Worm (Caenorhabditis elegans) whole organism, late embryonic: ENCODE measurements around the gene lmp-2.

ENCODE experiments used
- C08G9.2 ChIP-seq: sonication (generic microtip); optimal IDR thresholded peaks from 2 replicates; lab custom pipeline; 2016; ENCODE audit warnings: mild to moderate bottlenecking, missing genetic modification characterization, moderate library complexity, missing compliant biosample characterization
- K02D7.2 ChIP-seq: sonication (generic microtip); optimal IDR thresholded peaks from 2 replicates; lab custom pipeline; 2017; ENCODE audit warnings: mild to moderate bottlenecking, missing genetic modification characterization, missing compliant biosample characterization
- K09A11.1 ChIP-seq: sonication (generic microtip); optimal IDR thresholded peaks from 2 replicates; lab custom pipeline; 2017; ENCODE audit warnings: antibody characterized with exemption, mild to moderate bottlenecking, missing genetic modification characterization, missing compliant biosample characterization; ENCODE audit not compliant: insufficient read depth
- T23F11.4 ChIP-seq: fragments of 200-800 bp; sonication (Bioruptor generic); optimal IDR thresholded peaks from 2 replicates; lab custom pipeline; 2018; ENCODE audit warnings: mild to moderate bottlenecking, missing genetic modification characterization, missing compliant biosample characterization
- ahr-1 ChIP-seq: sonication (generic microtip); optimal IDR thresholded peaks from 2 replicates; lab custom pipeline; 2016; ENCODE audit warnings: missing genetic modification characterization, missing compliant biosample characterization
- ceh-14 ChIP-seq: sonication (generic microtip); optimal IDR thresholded peaks from 2 replicates; lab custom pipeline; 2016; ENCODE audit warnings: missing genotype, missing genetic modification characterization, missing compliant biosample characterization
- ceh-18 ChIP-seq: sonication (generic microtip); optimal IDR thresholded peaks from 2 replicates; lab custom pipeline; 2016; ENCODE audit warnings: missing genetic modification characterization, missing compliant biosample characterization
- ceh-24 ChIP-seq: sonication (generic microtip); optimal IDR thresholded peaks from 2 replicates; lab custom pipeline; 2016; ENCODE audit warnings: mild to moderate bottlenecking, missing genetic modification characterization, missing compliant biosample characterization
- ceh-48 ChIP-seq: sonication (generic microtip); optimal IDR thresholded peaks from 2 replicates; lab custom pipeline; 2016; ENCODE audit warnings: missing genetic modification characterization, inconsistent platforms, missing compliant biosample characterization
- ceh-6 ChIP-seq: fragments of 200-800 bp; sonication (Bioruptor generic); optimal IDR thresholded peaks from 2 replicates; lab custom pipeline; 2018; ENCODE audit warnings: mild to moderate bottlenecking, missing genetic modification characterization, missing compliant biosample characterization
- dmd-4 ChIP-seq: sonication (generic microtip); optimal IDR thresholded peaks from 2 replicates; lab custom pipeline; 2016; ENCODE audit warnings: borderline replicate concordance, missing genetic modification characterization, missing compliant biosample characterization
- elt-2 ChIP-seq: sonication (generic microtip); optimal IDR thresholded peaks from 2 replicates; lab custom pipeline; 2016; ENCODE audit warnings: missing genetic modification reagents, missing genetic modification characterization, missing compliant biosample characterization
- elt-4 ChIP-seq: sonication (generic microtip); optimal IDR thresholded peaks from 2 replicates; lab custom pipeline; 2016; ENCODE audit warnings: missing genetic modification characterization, missing compliant biosample characterization
- fax-1 ChIP-seq: sonication (generic microtip); optimal IDR thresholded peaks from 2 replicates; lab custom pipeline; 2016; ENCODE audit warnings: missing genotype, missing genetic modification characterization, missing compliant biosample characterization
- hlh-13 ChIP-seq: fragments of 200-800 bp; sonication (Bioruptor generic); optimal IDR thresholded peaks from 2 replicates; lab custom pipeline; 2018; ENCODE audit warnings: mild to moderate bottlenecking, missing genetic modification characterization, missing compliant biosample characterization
- hlh-15 ChIP-seq: sonication (generic microtip); optimal IDR thresholded peaks from 2 replicates; lab custom pipeline; 2016; ENCODE audit warnings: missing genetic modification characterization, missing compliant biosample characterization
- hlh-30 ChIP-seq: sonication (generic microtip); optimal IDR thresholded peaks from 2 replicates; lab custom pipeline; 2017; ENCODE audit warnings: antibody characterized with exemption, missing genetic modification characterization, missing compliant biosample characterization; ENCODE audit not compliant: insufficient read depth
- hlh-8 ChIP-seq: sonication (generic microtip); optimal IDR thresholded peaks from 2 replicates; lab custom pipeline; 2016; ENCODE audit warnings: missing genotype, missing genetic modification characterization, missing compliant biosample characterization
- lim-6 ChIP-seq: sonication (generic microtip); optimal IDR thresholded peaks from 2 replicates; lab custom pipeline; 2016; ENCODE audit warnings: missing genetic modification characterization, missing compliant biosample characterization
- pag-3 ChIP-seq: sonication (generic microtip); optimal IDR thresholded peaks from 2 replicates; lab custom pipeline; 2016; ENCODE audit warnings: missing compliant biosample characterization, missing genetic modification characterization, borderline replicate concordance
- pha-2 ChIP-seq: sonication (generic microtip); optimal IDR thresholded peaks from 2 replicates; lab custom pipeline; 2017; ENCODE audit warnings: mild to moderate bottlenecking, missing genetic modification characterization, missing compliant biosample characterization
- sdc-2 ChIP-seq: sonication (generic microtip); optimal IDR thresholded peaks from 2 replicates; lab custom pipeline; 2016; ENCODE audit warnings: missing genotype, missing genetic modification characterization, missing compliant biosample characterization
- sox-2 ChIP-seq: fragments of 200-800 bp; sonication (Bioruptor generic); IDR thresholded peaks from 2 replicates; pipeline ENCODE4 v1.3.6; 2022; ENCODE audit warnings: missing genetic modification reagents, missing genetic modification characterization, missing compliant biosample characterization
- sox-4 ChIP-seq: sonication (generic microtip); optimal IDR thresholded peaks from 2 replicates; lab custom pipeline; 2017; ENCODE audit warnings: mild to moderate bottlenecking, missing genetic modification characterization, inconsistent platforms, missing compliant biosample characterization
- syd-9 ChIP-seq: sonication (generic microtip); optimal IDR thresholded peaks from 2 replicates; lab custom pipeline; 2016; ENCODE audit warnings: mild to moderate bottlenecking, missing genetic modification characterization, moderate library complexity, missing compliant biosample characterization
- tbx-7 ChIP-seq: sonication (generic microtip); optimal IDR thresholded peaks from 2 replicates; lab custom pipeline; 2016; ENCODE audit warnings: missing genotype, missing genetic modification characterization, missing compliant biosample characterization
- ttx-3 ChIP-seq: sonication (generic microtip); optimal IDR thresholded peaks from 2 replicates; lab custom pipeline; 2016; ENCODE audit warnings: missing genetic modification reagents, missing genetic modification characterization, missing compliant biosample characterization
- unc-42 ChIP-seq: sonication (generic microtip); optimal IDR thresholded peaks from 2 replicates; lab custom pipeline; 2016; ENCODE audit warnings: missing genotype, missing genetic modification characterization, missing compliant biosample characterization
- ztf-16 ChIP-seq: sonication (generic microtip); optimal IDR thresholded peaks from 2 replicates; lab custom pipeline; 2017; ENCODE audit warnings: missing genetic modification characterization, missing compliant biosample characterization

lmp-2 gene

DNA sequence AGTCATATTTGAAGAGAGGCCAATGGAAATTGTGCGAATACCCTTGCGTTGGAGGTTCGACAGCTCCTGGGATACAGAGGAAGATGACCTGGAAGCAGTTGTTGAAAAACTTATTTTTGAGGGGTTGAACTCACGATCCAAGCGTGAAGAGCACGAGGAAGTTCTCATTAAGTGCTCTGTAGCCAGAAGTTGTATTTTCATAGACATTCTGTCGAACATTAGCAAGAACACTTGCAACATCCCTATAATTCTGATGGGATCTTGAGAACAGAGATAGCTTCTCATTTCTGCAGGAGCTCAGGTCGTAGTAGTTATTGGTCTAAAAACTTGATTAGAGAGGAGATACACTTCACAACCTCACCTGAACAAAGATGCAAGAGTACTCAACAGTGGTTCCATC, 16.2 kb downstream of the lmp-2 start:
- TF ChIP-seq sox-4: no peak
- TF ChIP-seq tbx-7: no peak
- TF ChIP-seq ceh-24 (tag; lab: Kevin White, UChicago): no peak
- TF ChIP-seq hlh-8 (tag; lab: Kevin White, UChicago): no peak
- TF ChIP-seq pag-3 (tag; lab: Kevin White, UChicago): no peak
- TF ChIP-seq ceh-14 (tag; lab: Kevin White, UChicago): no peak
- TF ChIP-seq ttx-3 (tag; lab: Kevin White, UChicago): no peak

DNA sequence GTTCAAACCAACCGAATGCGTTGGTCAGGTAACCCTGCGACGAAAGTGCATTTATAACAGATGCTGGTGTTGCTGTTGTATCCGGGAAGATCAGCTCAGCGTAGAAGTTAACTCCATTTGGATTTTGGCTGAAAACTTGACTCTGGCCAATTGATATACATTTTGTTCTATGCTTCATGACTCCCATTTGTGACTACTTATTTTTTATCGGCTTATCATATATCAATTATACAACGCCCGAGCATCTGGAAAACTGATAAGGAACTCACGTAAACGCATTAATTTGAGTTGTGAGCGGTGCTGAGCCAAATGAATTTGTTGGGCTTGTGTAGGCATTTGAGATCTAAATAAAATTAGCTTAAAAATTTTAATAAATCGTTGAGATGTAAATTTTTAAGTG, 22.0 kb downstream of the lmp-2 start:
- TF ChIP-seq syd-9 (tag; lab: Kevin White, UChicago) (no peak), ahr-1 (no peak), hlh-8 (tag; lab: Kevin White, UChicago) (no peak), ztf-16 (tag; lab: Kevin White, UChicago) (no peak), dmd-4 (tag; lab: Kevin White, UChicago) (no peak), T23F11.4 (GFP tag; lab: Kevin White, UChicago) (no peak), sox-2 (GFP tag; lab: Robert Waterston, UW) (no peak), ceh-14 (tag; lab: Kevin White, UChicago) (no peak), pha-2 (tag; lab: Kevin White, UChicago) (no peak), tbx-7 (no peak), ceh-18 (tag; lab: Kevin White, UChicago) (no peak), ceh-48 (tag; lab: Kevin White, UChicago) (no peak), lim-6 (no peak), unc-42 (no peak)

DNA sequence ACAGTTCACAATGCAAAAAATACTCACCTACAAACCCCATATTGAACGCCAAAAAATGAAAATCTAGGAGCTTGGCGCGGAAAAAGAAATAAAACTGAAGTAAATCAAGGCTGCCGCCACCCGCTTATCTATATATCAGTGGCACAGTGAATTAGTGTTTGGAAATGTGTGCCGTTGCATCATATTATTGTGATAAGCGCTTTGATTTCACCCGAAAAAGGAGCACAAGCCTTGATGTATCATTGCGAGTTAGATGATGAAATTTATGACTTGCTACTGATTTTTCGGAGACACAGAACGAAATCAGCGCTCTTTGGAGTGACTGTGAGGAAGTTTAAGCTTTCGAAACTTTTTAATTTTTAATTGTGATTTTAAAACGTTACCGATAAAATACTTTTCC, 23.0 kb downstream of the lmp-2 start, which contains the start of the genes R193.2 and R193.6:
Gene R193.2, minus strand, starts transcription at position 148 of the 400 bp plus-strand sequence.
Gene R193.6, plus strand, starts transcription at position 350 of the 400 bp plus-strand sequence.
- TF ChIP-seq fax-1 (tag; lab: Kevin White, UChicago): no peak
- TF ChIP-seq sox-2 (GFP tag; lab: Robert Waterston, UW): no peak
- TF ChIP-seq ceh-6: no peak
- TF ChIP-seq elt-2 (tag; lab: Kevin White, UChicago): peak; percentile 43
- TF ChIP-seq, all 69 proteins: peak for 1

- no peak for TF ChIP-seq hlh-30
- TF ChIP-seq ceh-14 (tag; lab: Kevin White, UChicago): no peak
- no peak for TF ChIP-seq elt-4 (tag; lab: Kevin White, UChicago)
- no peak for TF ChIP-seq ceh-24 (tag; lab: Kevin White, UChicago)
- no peak for TF ChIP-seq hlh-13 (GFP tag; lab: Kevin White, UChicago)
- no peak for TF ChIP-seq tbx-7
- TF ChIP-seq sdc-2: no peak
- no peak for TF ChIP-seq K02D7.2
- TF ChIP-seq ceh-48 (tag; lab: Kevin White, UChicago): no peak
- no peak for TF ChIP-seq K09A11.1 (tag; lab: Kevin White, UChicago)
Measured at ce11 chrX:1154648-1155047, 29.2 kb downstream of the lmp-2 start, which contains the start of gene R193.1. R193.1 (plus strand) TSS chrX:1154948.

DNA sequence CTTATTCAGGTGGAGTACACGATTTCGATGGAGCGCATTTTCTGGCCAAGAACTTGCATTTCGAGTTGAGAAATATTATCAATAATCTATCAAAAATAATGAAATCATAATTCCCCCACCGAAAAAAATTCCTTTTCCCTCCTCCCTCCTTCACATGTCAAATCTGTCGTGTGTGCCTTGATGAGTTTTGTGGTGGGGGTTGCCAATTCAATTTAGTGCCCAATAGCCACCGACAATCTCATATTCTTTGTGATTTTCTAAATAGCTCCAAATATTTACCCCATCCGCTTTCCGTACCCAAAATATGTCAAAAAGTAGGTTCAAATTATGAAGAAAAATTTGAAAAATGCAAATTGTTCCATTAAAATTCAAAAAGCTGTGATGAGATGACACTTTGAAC, 36.6 kb downstream of the lmp-2 start, which contains the start of gene tmc-1:
Gene tmc-1, plus strand, starts transcription at position 189 of the 400 bp plus-strand sequence.
- TF ChIP-seq ztf-16 (tag; lab: Kevin White, UChicago): no peak
- TF ChIP-seq unc-42: peak; percentile 73

DNA sequence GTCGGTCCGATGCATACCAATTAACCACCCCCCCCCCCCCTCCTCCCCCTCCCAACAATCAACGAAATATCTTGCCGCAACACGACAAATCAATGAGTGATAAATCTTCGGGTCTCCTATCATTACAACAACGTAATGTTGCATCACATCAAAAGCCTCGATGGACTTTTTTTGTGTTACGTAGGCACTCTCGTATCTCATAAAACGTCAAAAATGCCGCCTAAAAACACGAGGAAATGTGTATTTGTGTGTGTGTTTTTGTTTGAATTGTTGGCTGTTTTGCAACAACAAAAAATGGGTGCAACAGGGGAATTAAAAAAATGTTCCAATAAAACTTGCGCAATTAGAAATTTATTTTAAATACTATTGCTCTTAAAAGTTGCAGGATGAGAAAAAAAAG, 41.8 kb downstream of the lmp-2 start:
- TF ChIP-seq C08G9.2 (tag; lab: Kevin White, UChicago): no peak

DNA sequence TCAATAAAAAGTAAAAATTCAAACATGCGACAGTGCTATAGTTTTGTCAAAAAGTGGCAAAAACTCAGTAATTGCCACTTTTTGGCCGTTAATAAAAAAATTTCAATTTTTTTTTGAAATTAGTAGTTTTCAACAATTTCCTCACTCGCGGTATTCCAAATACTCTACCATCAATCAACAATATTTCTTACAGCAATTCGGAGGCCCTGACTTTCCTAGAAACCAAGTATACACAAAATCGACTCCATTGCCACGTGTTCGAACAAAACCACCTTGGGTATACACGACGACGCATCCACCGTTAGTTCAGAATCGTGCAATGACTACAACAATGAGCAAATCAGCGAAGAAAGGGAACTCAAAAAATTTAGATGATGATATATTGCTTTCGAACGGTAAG, 46.2 kb downstream of the lmp-2 start:
- TF ChIP-seq K02D7.2: no peak
- no peak for TF ChIP-seq hlh-15 (tag; lab: Kevin White, UChicago)
- no peak for TF ChIP-seq pha-2 (tag; lab: Kevin White, UChicago)
